Worm (Caenorhabditis elegans) whole organism, young adult: ENCODE measurements around the gene T25E4.2.

ENCODE experiments used
- D2030.7 ChIP-seq: fragments of 200-800 bp; sonication (Bioruptor generic); IDR thresholded peaks from 2 replicates; pipeline ENCODE4 v1.3.6; 2022; ENCODE audit warnings: missing genetic modification reagents, missing genetic modification characterization, missing compliant biosample characterization
- F22D6.2 ChIP-seq: sonication (generic microtip); optimal IDR thresholded peaks from 2 replicates; lab custom pipeline; 2016; ENCODE audit warnings: mild to moderate bottlenecking, missing genetic modification characterization, missing compliant biosample characterization
- F49E8.2 ChIP-seq: sonication (generic microtip); optimal IDR thresholded peaks from 3 replicates; lab custom pipeline; 2017; ENCODE audit warnings: missing genetic modification characterization, mild to moderate bottlenecking, missing compliant biosample characterization, antibody characterized with exemption, moderate library complexity; ENCODE audit not compliant: insufficient read depth
- F52B5.7 ChIP-seq: sonication (generic microtip); optimal IDR thresholded peaks from 2 replicates; lab custom pipeline; 2016; ENCODE audit warnings: mild to moderate bottlenecking, missing genetic modification characterization, missing compliant biosample characterization
- F55B11.4 ChIP-seq: sonication (generic microtip); optimal IDR thresholded peaks from 2 replicates; lab custom pipeline; 2016; ENCODE audit warnings: missing compliant biosample characterization, missing genetic modification characterization, borderline replicate concordance; ENCODE audit not compliant: insufficient read depth
- F57C9.4 ChIP-seq: sonication (generic microtip); optimal IDR thresholded peaks from 2 replicates; lab custom pipeline; 2017; ENCODE audit warnings: mild to moderate bottlenecking, missing genetic modification characterization, missing compliant biosample characterization
- K11D2.4 ChIP-seq: fragments of 200-800 bp; sonication (Bioruptor generic); IDR thresholded peaks from 2 replicates; pipeline ENCODE4 v1.3.6; 2022; ENCODE audit warnings: missing genetic modification reagents, missing genetic modification characterization, missing compliant biosample characterization
- K12H6.12 ChIP-seq: fragments of 200-800 bp; sonication (Bioruptor generic); optimal IDR thresholded peaks from 2 replicates; lab custom pipeline; 2018; ENCODE audit warnings: mild to moderate bottlenecking, missing genetic modification characterization, missing compliant biosample characterization
- Y53G8AR.9 ChIP-seq: fragments of 200-800 bp; sonication (Bioruptor generic); conservative IDR thresholded peaks from 2 replicates; pipeline ENCODE4 v1.3.6; 2022; ENCODE audit warnings: missing genetic modification reagents, missing genetic modification characterization, missing compliant biosample characterization
- Y56A3A.18 ChIP-seq: fragments of 200-800 bp; sonication (Bioruptor generic); IDR thresholded peaks from 2 replicates; pipeline ENCODE4 v1.3.6; 2022; ENCODE audit warnings: missing genetic modification reagents, missing genetic modification characterization, missing compliant biosample characterization
- Y67H2A.10 ChIP-seq: fragments of 200-800 bp; sonication (Bioruptor generic); conservative IDR thresholded peaks from 2 replicates; pipeline ENCODE4 v1.3.6; 2022; ENCODE audit warnings: missing genetic modification reagents, missing genetic modification characterization, missing compliant biosample characterization
- ZK185.1 ChIP-seq: sonication (generic microtip); optimal IDR thresholded peaks from 2 replicates; lab custom pipeline; 2016; ENCODE audit warnings: mild to moderate bottlenecking, missing genetic modification characterization, missing compliant biosample characterization; ENCODE audit not compliant: poor library complexity, severe bottlenecking
- aptf-3 ChIP-seq: fragments of 200-800 bp; sonication (Bioruptor generic); IDR thresholded peaks from 2 replicates; pipeline ENCODE4 v1.3.6; 2022; ENCODE audit warnings: missing genetic modification characterization, missing compliant biosample characterization
- atf-7 ChIP-seq: sonication (generic microtip); optimal IDR thresholded peaks from 2 replicates; lab custom pipeline; 2017; ENCODE audit warnings: mild to moderate bottlenecking, missing genetic modification characterization, missing compliant biosample characterization
- attf-3 ChIP-seq: fragments of 200-800 bp; sonication (Bioruptor generic); conservative IDR thresholded peaks from 2 replicates; pipeline ENCODE4 v1.3.6; 2022; ENCODE audit warnings: missing genetic modification reagents, missing genetic modification characterization, missing compliant biosample characterization
- attf-5 ChIP-seq: fragments of 200-800 bp; sonication (Bioruptor generic); optimal IDR thresholded peaks from 2 replicates; lab custom pipeline; 2018; ENCODE audit warnings: mild to moderate bottlenecking, missing genetic modification characterization, missing compliant biosample characterization
- ceh-79 ChIP-seq: sonication (generic microtip); optimal IDR thresholded peaks from 2 replicates; lab custom pipeline; 2017; ENCODE audit warnings: mild to moderate bottlenecking, missing genetic modification characterization, missing compliant biosample characterization
- ceh-91 ChIP-seq: fragments of 200-800 bp; sonication (Bioruptor generic); IDR thresholded peaks from 2 replicates; pipeline ENCODE4 v1.3.6; 2022; ENCODE audit warnings: missing genetic modification reagents, missing genetic modification characterization, missing compliant biosample characterization
- chd-7 ChIP-seq: sonication (generic microtip); optimal IDR thresholded peaks from 2 replicates; lab custom pipeline; 2016; ENCODE audit warnings: mild to moderate bottlenecking, missing genetic modification characterization, moderate library complexity, missing compliant biosample characterization
- die-1 ChIP-seq: sonication (generic microtip); optimal IDR thresholded peaks from 2 replicates; lab custom pipeline; 2016; ENCODE audit warnings: missing genotype, mild to moderate bottlenecking, missing genetic modification characterization, missing compliant biosample characterization
- dpl-1 ChIP-seq: fragments of 150-350 bp; optimal IDR thresholded peaks from 2 replicates; lab custom pipeline; 2014; ENCODE audit warnings: missing biosample characterization, missing genetic modification reagents, missing genetic modification characterization
- fkh-3 ChIP-seq: sonication (generic microtip); optimal IDR thresholded peaks from 2 replicates; lab custom pipeline; 2016; ENCODE audit warnings: mild to moderate bottlenecking, missing genetic modification characterization, missing compliant biosample characterization
- gei-17 ChIP-seq: fragments of 200-800 bp; sonication (Bioruptor generic); optimal IDR thresholded peaks from 2 replicates; lab custom pipeline; 2018; ENCODE audit warnings: mild to moderate bottlenecking, missing genetic modification characterization, missing compliant biosample characterization
- hmg-1.2 ChIP-seq: fragments of 200-800 bp; sonication (Bioruptor generic); IDR thresholded peaks from 2 replicates; pipeline ENCODE4 v1.3.6; 2022; ENCODE audit warnings: missing genetic modification reagents, missing genetic modification characterization, missing compliant biosample characterization
- hrde-1 ChIP-seq: sonication (generic microtip); optimal IDR thresholded peaks from 2 replicates; lab custom pipeline; 2016; ENCODE audit warnings: missing genetic modification characterization, mild to moderate bottlenecking, missing compliant biosample characterization, moderate library complexity, missing genotype, missing genetic modification reagents, borderline replicate concordance
- lag-1 ChIP-seq: fragments of 200-800 bp; sonication (Bioruptor generic); IDR thresholded peaks from 2 replicates; pipeline ENCODE4 v1.3.6; 2022; ENCODE audit warnings: missing genetic modification reagents, missing genetic modification characterization, missing compliant biosample characterization
- let-526 ChIP-seq: fragments of 200-800 bp; sonication (Bioruptor generic); IDR thresholded peaks from 2 replicates; pipeline ENCODE4 v1.3.6; 2022; ENCODE audit warnings: missing genetic modification reagents, missing genetic modification characterization, missing compliant biosample characterization
- let-607 ChIP-seq, 2 experiments: fragments of 200-800 bp in 1 of 2; sonication (Bioruptor generic) in 1 of 2; sonication (generic microtip) in 1 of 2; optimal IDR thresholded peaks; 2 replicates each; lab custom pipeline; 2016 to 2018; ENCODE audit warnings: mild to moderate bottlenecking in 2 of 2, missing compliant biosample characterization in 2 of 2, missing genetic modification characterization in 2 of 2, moderate library complexity in 2 of 2, missing genotype in 1 of 2
- lin-26 ChIP-seq: fragments of 200-800 bp; sonication (Bioruptor generic); IDR thresholded peaks from 2 replicates; pipeline ENCODE4 v1.3.6; 2022; ENCODE audit warnings: missing genetic modification reagents, missing genetic modification characterization, missing compliant biosample characterization
- lsl-1 ChIP-seq: fragments of 200-800 bp; sonication (Bioruptor generic); optimal IDR thresholded peaks from 2 replicates; lab custom pipeline; 2018; ENCODE audit warnings: mild to moderate bottlenecking, missing genetic modification characterization, moderate library complexity, missing compliant biosample characterization
- mel-28 ChIP-seq: sonication (generic microtip); optimal IDR thresholded peaks from 2 replicates; lab custom pipeline; 2016; ENCODE audit warnings: borderline replicate concordance, mild to moderate bottlenecking, missing genetic modification characterization, missing compliant biosample characterization
- mxl-1 ChIP-seq: sonication (generic microtip); optimal IDR thresholded peaks from 2 replicates; lab custom pipeline; 2016; ENCODE audit warnings: missing genetic modification characterization, missing compliant biosample characterization
- nfya-1 ChIP-seq: sonication (generic microtip); optimal IDR thresholded peaks from 2 replicates; lab custom pipeline; 2017; ENCODE audit warnings: antibody characterized with exemption, missing compliant biosample characterization, missing genetic modification characterization, borderline replicate concordance; ENCODE audit not compliant: insufficient read depth
- nhr-27 ChIP-seq: fragments of 200-800 bp; sonication (Bioruptor generic); optimal IDR thresholded peaks from 2 replicates; lab custom pipeline; 2018; ENCODE audit warnings: mild to moderate bottlenecking, missing genetic modification characterization, moderate library complexity, missing compliant biosample characterization
- rcor-1 ChIP-seq: fragments of 200-800 bp; sonication (Bioruptor generic); IDR thresholded peaks from 2 replicates; pipeline ENCODE4 v1.3.6; 2022; ENCODE audit warnings: missing genetic modification reagents, missing genetic modification characterization, missing compliant biosample characterization
- rpc-1 ChIP-seq, 2 experiments: fragments of 150-350 bp in 1 of 2; sonication (generic microtip) in 1 of 2; optimal IDR thresholded peaks; 2 replicates each; lab custom pipeline; 2014 to 2018; ENCODE audit warnings: missing biosample characterization in 1 of 2, missing genetic modification characterization in 1 of 2, missing genetic modification reagents in 1 of 2, missing genotype in 1 of 2
- sea-2 ChIP-seq: fragments of 200-800 bp; sonication (Bioruptor generic); IDR thresholded peaks from 2 replicates; pipeline ENCODE4 v1.3.6; 2022; ENCODE audit warnings: missing genetic modification characterization, missing compliant biosample characterization
- snpc-1.1 ChIP-seq: sonication (generic microtip); optimal IDR thresholded peaks from 2 replicates; lab custom pipeline; 2017; ENCODE audit warnings: missing genetic modification characterization, mild to moderate bottlenecking, missing compliant biosample characterization, antibody characterized with exemption, moderate library complexity, missing genotype, missing genetic modification reagents; ENCODE audit not compliant: insufficient read depth
- sptf-2 ChIP-seq: fragments of 200-800 bp; sonication (Bioruptor generic); optimal IDR thresholded peaks from 2 replicates; lab custom pipeline; 2018; ENCODE audit warnings: mild to moderate bottlenecking, missing genetic modification characterization, missing compliant biosample characterization
- tlf-1 ChIP-seq: fragments of 200-800 bp; sonication (Bioruptor generic); optimal IDR thresholded peaks from 2 replicates; lab custom pipeline; 2018; ENCODE audit warnings: mild to moderate bottlenecking, missing genetic modification characterization, missing compliant biosample characterization
- zfh-2 ChIP-seq: fragments of 200-800 bp; sonication (Bioruptor generic); conservative IDR thresholded peaks from 2 replicates; pipeline ENCODE4 v1.3.6; 2022; ENCODE audit warnings: missing genetic modification reagents, missing genetic modification characterization, missing compliant biosample characterization
- zim-3 ChIP-seq: sonication (generic microtip); optimal IDR thresholded peaks from 2 replicates; lab custom pipeline; 2017; ENCODE audit warnings: mild to moderate bottlenecking, missing genetic modification characterization, moderate library complexity, missing compliant biosample characterization
- ztf-22 ChIP-seq: fragments of 200-800 bp; sonication (Bioruptor generic); optimal IDR thresholded peaks from 2 replicates; lab custom pipeline; 2018; ENCODE audit warnings: mild to moderate bottlenecking, missing genetic modification characterization, moderate library complexity, missing compliant biosample characterization
- ztf-25 ChIP-seq: fragments of 200-800 bp; sonication (Bioruptor generic); IDR thresholded peaks from 2 replicates; pipeline ENCODE4 v1.3.6; 2022; ENCODE audit warnings: missing genetic modification reagents, missing genetic modification characterization, missing compliant biosample characterization
- ztf-26 ChIP-seq: sonication (generic microtip); optimal IDR thresholded peaks from 2 replicates; lab custom pipeline; 2017; ENCODE audit warnings: missing genetic modification characterization, missing compliant biosample characterization
- ztf-3 ChIP-seq: fragments of 200-800 bp; sonication (Bioruptor generic); optimal IDR thresholded peaks from 2 replicates; lab custom pipeline; 2018; ENCODE audit warnings: mild to moderate bottlenecking, missing genetic modification characterization, missing compliant biosample characterization

Gene T25E4.2

DNA sequence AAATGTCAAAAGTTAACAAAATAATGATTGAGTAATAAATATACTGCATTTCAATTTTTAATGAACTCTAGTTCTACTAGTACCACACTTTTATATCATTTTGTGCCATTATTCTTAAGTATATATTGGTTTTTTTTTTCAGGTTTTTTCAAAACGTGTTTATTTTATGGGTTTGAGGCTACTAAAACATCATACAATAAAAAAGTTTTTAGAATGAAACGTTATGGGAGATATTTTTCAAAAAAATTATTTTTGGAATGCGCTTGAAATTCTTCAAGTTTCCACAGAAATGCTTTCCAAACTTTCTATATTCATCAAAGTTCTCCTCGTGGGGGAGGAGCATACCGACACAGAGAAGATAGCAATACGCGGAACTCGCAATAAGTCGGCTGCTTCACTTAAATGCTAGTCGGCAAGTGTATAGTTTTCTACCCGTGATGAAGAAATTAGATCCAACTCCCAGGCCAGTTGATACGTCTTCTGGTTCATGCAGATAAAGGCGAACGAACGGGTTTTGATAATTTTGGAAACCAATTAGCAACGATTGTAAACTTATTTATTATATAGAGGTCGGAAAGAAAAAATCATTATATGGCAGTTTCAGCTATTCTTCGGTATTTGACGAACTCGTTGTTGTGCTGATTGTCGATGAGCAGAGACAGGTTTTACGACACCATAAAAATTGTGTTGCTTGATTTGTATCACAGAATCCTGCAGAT, 17.3 kb upstream of the T25E4.2 start, which contains the start of gene C17G10.10 (continued):
- TF ChIP-seq mel-28 (tag; lab: Kevin White, UChicago) (no peak), D2030.7 (GFP tag; lab: Robert Waterston, UW) (peak; percentile 82), let-607 (tag; optimal IDR thresholded peaks at IDR 0.05; lab: Kevin White, UChicago) (peak; percentile 19 to 37), F55B11.4 (no peak), ceh-79 (no peak), ztf-25 (no peak), atf-7 (tag; lab: Kevin White, UChicago) (peak; percentile 40), K11D2.4 (no peak), attf-5 (GFP tag; lab: Kevin White, UChicago) (no peak), F57C9.4 (tag; lab: Kevin White, UChicago) (no peak), ztf-3 (no peak), F22D6.2 (tag; lab: Kevin White, UChicago) (peak; percentile 19), lsl-1 (GFP tag; lab: Kevin White, UChicago) (peak; percentile 72), nfya-1 (tag; lab: Kevin White, UChicago) (no peak), Y56A3A.18 (GFP tag; lab: Robert Waterston, UW) (no peak), zim-3 (tag; lab: Kevin White, UChicago) (peak; percentile 8), Y67H2A.10 (no peak), fkh-3 (tag; lab: Kevin White, UChicago) (peak; percentile 58), Y53G8AR.9 (GFP tag; lab: Robert Waterston, UW) (peak; percentile 64; the same call in 1 of the 2 replicates), die-1 (tag; lab: Kevin White, UChicago) (no peak), rcor-1 (GFP tag; lab: Robert Waterston, UW) (peak; percentile 66), ceh-91 (GFP tag; lab: Robert Waterston, UW) (peak; percentile 12; the same call in 1 of the 2 replicates), gei-17 (no peak), zfh-2 (no peak), rpc-1 (optimal IDR thresholded peaks at IDR 0.05; lab: Kevin White, UChicago) (no peak), rpc-1 (tag; optimal IDR thresholded peaks at IDR 0.05; lab: Kevin White, UChicago) (peak; percentile 15), chd-7 (tag; lab: Kevin White, UChicago) (no peak), ZK185.1 (tag; lab: Kevin White, UChicago) (peak; percentile 76), mxl-1 (no peak), lag-1 (GFP tag; lab: Robert Waterston, UW) (no peak), F49E8.2 (tag; lab: Kevin White, UChicago) (peak; percentile 88), F52B5.7 (tag; lab: Kevin White, UChicago) (no peak), ztf-26 (peak; percentile 21), dpl-1 (GFP tag; lab: Kevin White, UChicago) (no peak), sptf-2 (no peak), lin-26 (GFP tag; lab: Robert Waterston, UW) (no peak), hrde-1 (tag; lab: Kevin White, UChicago) (peak; percentile 68), tlf-1 (peak; percentile 34), sea-2 (GFP tag; lab: Robert Waterston, UW) (no peak), ztf-22 (GFP tag; lab: Kevin White, UChicago) (no peak), snpc-1.1 (peak; percentile 98), aptf-3 (GFP tag; lab: Robert Waterston, UW) (no peak), nhr-27 (tag; lab: Kevin White, UChicago) (no peak), let-526 (GFP tag; lab: Robert Waterston, UW) (no peak), K12H6.12 (tag; lab: Kevin White, UChicago) (no peak), attf-3 (GFP tag; lab: Robert Waterston, UW) (no peak), hmg-1.2 (GFP tag; lab: Robert Waterston, UW) (peak; percentile 90)
